Fruit fly (Drosophila melanogaster) whole organism, embryonic: ENCODE results near the gene EMC3.

Source experiments
- Atf-2 ChIP-seq: fragments of 200-800 bp; sonication (Bioruptor generic); optimal IDR thresholded peaks from 2 replicates; lab custom pipeline; 2016; ENCODE audit warnings: missing biosample characterization, missing genetic modification characterization
- Bdp1 ChIP-seq: fragments of 200-800 bp; sonication (Bioruptor generic); optimal IDR thresholded peaks from 3 replicates; lab custom pipeline; 2016; ENCODE audit warnings: missing biosample characterization, missing genetic modification characterization
- CG10321 ChIP-seq: fragments of 200-800 bp; sonication (Bioruptor generic); IDR thresholded peaks from 2 replicates; pipeline ENCODE4 v1.3.6; 2022; ENCODE audit warnings: missing biosample characterization, missing genetic modification characterization
- CG12236 ChIP-seq: fragments of 200-800 bp; sonication (Bioruptor generic); optimal IDR thresholded peaks from 2 replicates; lab custom pipeline; 2016; ENCODE audit warnings: missing biosample characterization, missing genetic modification characterization
- CG13287 ChIP-seq: fragments of 200-800 bp; sonication (Bioruptor generic); IDR thresholded peaks from 2 replicates; pipeline ENCODE4 v1.3.6; 2022; ENCODE audit warnings: missing biosample characterization, missing genetic modification characterization; ENCODE audit not compliant: partially characterized antibody
- CG13296 ChIP-seq: fragments of 200-800 bp; sonication (Bioruptor generic); optimal IDR thresholded peaks from 3 replicates; lab custom pipeline; 2018; ENCODE audit warnings: missing biosample characterization, mild to moderate bottlenecking, missing genetic modification characterization
- CG13894 ChIP-seq: fragments of 200-800 bp; sonication (Bioruptor generic); optimal IDR thresholded peaks from 3 replicates; lab custom pipeline; 2018; ENCODE audit warnings: missing biosample characterization, mild to moderate bottlenecking, missing genetic modification characterization, moderate library complexity
- CG14050 ChIP-seq: fragments of 200-800 bp; sonication (Bioruptor generic); IDR thresholded peaks from 3 replicates; pipeline ENCODE4 v1.3.6; 2022; ENCODE audit warnings: missing biosample characterization, missing genetic modification characterization
- CG14710 ChIP-seq: fragments of 200-800 bp; sonication (Bioruptor generic); optimal IDR thresholded peaks from 3 replicates; lab custom pipeline; 2019; ENCODE audit warnings: missing biosample characterization, mild to moderate bottlenecking, missing genetic modification characterization, moderate library complexity
- CG15011 ChIP-seq: fragments of 200-800 bp; sonication (Bioruptor generic); optimal IDR thresholded peaks from 3 replicates; lab custom pipeline; 2018; ENCODE audit warnings: missing biosample characterization, mild to moderate bottlenecking, missing genetic modification characterization
- CG17829 ChIP-seq: fragments of 200-800 bp; optimal IDR thresholded peaks from 2 replicates; lab custom pipeline; 2019; ENCODE audit warnings: missing biosample characterization, mild to moderate bottlenecking, missing genetic modification characterization, moderate library complexity
- CG18011 ChIP-seq: fragments of 200-800 bp; sonication (Bioruptor generic); optimal IDR thresholded peaks from 2 replicates; lab custom pipeline; 2017; ENCODE audit warnings: missing biosample characterization, missing genetic modification characterization, mild to moderate bottlenecking, moderate library complexity, missing genotype
- CG2202 ChIP-seq: fragments of 200-800 bp; sonication (Bioruptor generic); optimal IDR thresholded peaks from 2 replicates; lab custom pipeline; 2018; ENCODE audit warnings: missing biosample characterization, mild to moderate bottlenecking, missing genetic modification characterization
- CG2889 ChIP-seq: fragments of 200-800 bp; sonication (Bioruptor generic); IDR thresholded peaks from 3 replicates; pipeline ENCODE4 v1.3.6; 2022; ENCODE audit warnings: missing biosample characterization, missing genetic modification characterization
- CG31388 ChIP-seq: fragments of 200-800 bp; sonication (Bioruptor generic); optimal IDR thresholded peaks from 2 replicates; lab custom pipeline; 2016; ENCODE audit warnings: missing biosample characterization, missing genetic modification characterization
- CG33557 ChIP-seq: fragments of 200-800 bp; sonication (Bioruptor generic); optimal IDR thresholded peaks from 2 replicates; lab custom pipeline; 2019; ENCODE audit warnings: missing biosample characterization, mild to moderate bottlenecking, missing genetic modification characterization, moderate library complexity
- CG3407 ChIP-seq: fragments of 200-800 bp; sonication (Bioruptor generic); optimal IDR thresholded peaks from 2 replicates; lab custom pipeline; 2018; ENCODE audit warnings: missing biosample characterization, mild to moderate bottlenecking, missing genetic modification characterization
- CG34224 ChIP-seq: fragments of 200-800 bp; sonication (Bioruptor generic); IDR thresholded peaks from 3 replicates; pipeline ENCODE4 v1.3.6; 2022; ENCODE audit warnings: missing biosample characterization, missing genetic modification characterization; ENCODE audit not compliant: partially characterized antibody
- CG7372 ChIP-seq: fragments of 200-800 bp; sonication (Bioruptor generic); IDR thresholded peaks from 2 replicates; pipeline ENCODE4 v1.3.6; 2022; ENCODE audit warnings: missing biosample characterization, missing genetic modification characterization
- CG7786 ChIP-seq: fragments of 200-800 bp; sonication (Bioruptor generic); optimal IDR thresholded peaks from 2 replicates; lab custom pipeline; 2016; ENCODE audit warnings: missing biosample characterization, missing genetic modification characterization
- CG8281 ChIP-seq: fragments of 200-800 bp; sonication (Bioruptor generic); optimal IDR thresholded peaks from 2 replicates; lab custom pipeline; 2018; ENCODE audit warnings: missing biosample characterization, mild to moderate bottlenecking, missing genetic modification characterization, moderate library complexity
- CG8478 ChIP-seq: fragments of >200 bp; optimal IDR thresholded peaks from 2 replicates; lab custom pipeline; 2018
- CG9727 ChIP-seq: fragments of 200-800 bp; sonication (Bioruptor generic); optimal IDR thresholded peaks from 3 replicates; lab custom pipeline; 2017; ENCODE audit warnings: missing biosample characterization, mild to moderate bottlenecking, missing genetic modification characterization
- CHES-1-like ChIP-seq: fragments of 200-800 bp; sonication (Bioruptor generic); optimal IDR thresholded peaks from 2 replicates; lab custom pipeline; 2016; ENCODE audit warnings: missing biosample characterization, missing genetic modification characterization
- CTCF ChIP-seq: fragments of 200-800 bp; sonication (Bioruptor generic); optimal IDR thresholded peaks from 2 replicates; lab custom pipeline; 2017; ENCODE audit warnings: missing biosample characterization, mild to moderate bottlenecking, missing genetic modification characterization, moderate library complexity
- CkIIα-i1 ChIP-seq: fragments of 200-800 bp; sonication (Bioruptor generic); IDR thresholded peaks from 2 replicates; pipeline ENCODE4 v1.3.6; 2022; ENCODE audit warnings: missing biosample characterization, missing genetic modification characterization
- D19A ChIP-seq: fragments of 200-800 bp; optimal IDR thresholded peaks from 3 replicates; lab custom pipeline; 2019; ENCODE audit warnings: missing biosample characterization, mild to moderate bottlenecking, missing genetic modification characterization, moderate library complexity
- Deaf1 ChIP-seq: fragments of 200-800 bp; optimal IDR thresholded peaks from 3 replicates; lab custom pipeline; 2019; ENCODE audit warnings: missing biosample characterization, mild to moderate bottlenecking, missing genetic modification characterization, moderate library complexity
- Eip74EF ChIP-seq, 2 experiments: fragments of 200-800 bp in 1 of 2; fragments of >200 bp in 1 of 2; sonication (Bioruptor generic) in 1 of 2; optimal IDR thresholded peaks; 2 replicates each; lab custom pipeline; 2017 to 2019; ENCODE audit warnings: missing biosample characterization in 2 of 2, missing genetic modification characterization in 2 of 2, mild to moderate bottlenecking in 1 of 2, moderate library complexity in 1 of 2
- Elba2 ChIP-seq: fragments of 200-800 bp; sonication (Bioruptor generic); optimal IDR thresholded peaks from 3 replicates; lab custom pipeline; 2016; ENCODE audit warnings: missing biosample characterization, missing genetic modification characterization
- HHEX ChIP-seq: fragments of 200-800 bp; sonication (Bioruptor generic); optimal IDR thresholded peaks from 3 replicates; lab custom pipeline; 2017; ENCODE audit warnings: missing biosample characterization, mild to moderate bottlenecking, missing genetic modification characterization, missing genetic modification reagents
- Jarid2 ChIP-seq: fragments of 200-800 bp; sonication (Bioruptor generic); optimal IDR thresholded peaks from 3 replicates; lab custom pipeline; 2017; ENCODE audit warnings: mild to moderate bottlenecking, missing biosample characterization, missing genetic modification reagents, missing genetic modification characterization
- Lpt ChIP-seq: fragments of >200 bp; optimal IDR thresholded peaks from 2 replicates; lab custom pipeline; 2018; ENCODE audit warnings: missing biosample characterization, missing genetic modification characterization
- MESR4 ChIP-seq: fragments of 200-800 bp; sonication (Bioruptor generic); optimal IDR thresholded peaks from 2 replicates; lab custom pipeline; 2018; ENCODE audit warnings: missing biosample characterization, mild to moderate bottlenecking, missing genetic modification characterization, moderate library complexity
- NC2α ChIP-seq: fragments of 200-800 bp; sonication (Bioruptor generic); optimal IDR thresholded peaks from 2 replicates; lab custom pipeline; 2016; ENCODE audit warnings: missing biosample characterization, missing genetic modification characterization
- NK7.1 ChIP-seq: fragments of 200-800 bp; sonication (Bioruptor generic); optimal IDR thresholded peaks from 3 replicates; lab custom pipeline; 2016; ENCODE audit warnings: missing biosample characterization, missing genetic modification characterization
- aop ChIP-seq: fragments of 200-800 bp; sonication (Bioruptor generic); IDR thresholded peaks from 2 replicates; pipeline ENCODE4 v1.3.6; 2022; ENCODE audit warnings: missing biosample characterization, missing genetic modification characterization
- ap ChIP-seq: fragments of 200-800 bp; sonication (Bioruptor generic); IDR thresholded peaks from 2 replicates; pipeline ENCODE4 v1.3.6; 2022; ENCODE audit warnings: missing biosample characterization, missing genetic modification characterization
- ase ChIP-seq: fragments of 200-800 bp; sonication (Bioruptor generic); IDR thresholded peaks from 3 replicates; pipeline ENCODE4 v1.3.6; 2022; ENCODE audit warnings: missing biosample characterization, missing genetic modification characterization
- ash1 ChIP-seq: fragments of 200-800 bp; sonication (Bioruptor generic); optimal IDR thresholded peaks from 2 replicates; lab custom pipeline; 2018; ENCODE audit warnings: missing biosample characterization, mild to moderate bottlenecking, missing genetic modification characterization
- bcd ChIP-seq: fragments of 200-800 bp; sonication (Bioruptor generic); optimal IDR thresholded peaks from 2 replicates; lab custom pipeline; 2017; ENCODE audit warnings: missing biosample characterization, mild to moderate bottlenecking, missing genetic modification characterization
- cad ChIP-seq: fragments of >200 bp; optimal IDR thresholded peaks from 2 replicates; lab custom pipeline; 2017; ENCODE audit warnings: missing biosample characterization, missing genetic modification characterization
- crc ChIP-seq: fragments of 200-800 bp; sonication (Bioruptor generic); optimal IDR thresholded peaks from 2 replicates; lab custom pipeline; 2016; ENCODE audit warnings: missing biosample characterization, missing genetic modification characterization
- en ChIP-seq: fragments of 200-800 bp; sonication (Bioruptor generic); optimal IDR thresholded peaks from 2 replicates; lab custom pipeline; 2016; ENCODE audit warnings: missing biosample characterization, missing genetic modification characterization
- grau ChIP-seq: fragments of 200-800 bp; optimal IDR thresholded peaks from 3 replicates; lab custom pipeline; 2019; ENCODE audit warnings: missing biosample characterization, mild to moderate bottlenecking, missing genetic modification characterization, moderate library complexity
- hb ChIP-seq: fragments of 200-800 bp; sonication (Bioruptor generic); IDR thresholded peaks from 3 replicates; pipeline ENCODE4 v1.3.6; 2022; ENCODE audit warnings: missing biosample characterization, missing genetic modification characterization; ENCODE audit not compliant: partially characterized antibody
- her ChIP-seq: fragments of 200-800 bp; sonication (Bioruptor generic); optimal IDR thresholded peaks from 2 replicates; lab custom pipeline; 2016; ENCODE audit warnings: missing biosample characterization, missing genetic modification characterization
- mam ChIP-seq: fragments of 200-800 bp; sonication (Bioruptor generic); optimal IDR thresholded peaks from 3 replicates; lab custom pipeline; 2016; ENCODE audit warnings: missing biosample characterization, missing genetic modification characterization
- mirr ChIP-seq: fragments of 200-800 bp; sonication (Bioruptor generic); optimal IDR thresholded peaks from 3 replicates; lab custom pipeline; 2018; ENCODE audit warnings: missing biosample characterization, mild to moderate bottlenecking, missing genetic modification characterization
- peb ChIP-seq: fragments of 200-800 bp; sonication (Bioruptor generic); IDR thresholded peaks from 2 replicates; pipeline ENCODE4 v1.3.6; 2022; ENCODE audit warnings: missing biosample characterization, missing genetic modification characterization
- pnt ChIP-seq: fragments of 200-800 bp; sonication (Bioruptor generic); optimal IDR thresholded peaks from 3 replicates; lab custom pipeline; 2016; ENCODE audit warnings: missing biosample characterization, missing genetic modification characterization

The EMC3 gene

DNA sequence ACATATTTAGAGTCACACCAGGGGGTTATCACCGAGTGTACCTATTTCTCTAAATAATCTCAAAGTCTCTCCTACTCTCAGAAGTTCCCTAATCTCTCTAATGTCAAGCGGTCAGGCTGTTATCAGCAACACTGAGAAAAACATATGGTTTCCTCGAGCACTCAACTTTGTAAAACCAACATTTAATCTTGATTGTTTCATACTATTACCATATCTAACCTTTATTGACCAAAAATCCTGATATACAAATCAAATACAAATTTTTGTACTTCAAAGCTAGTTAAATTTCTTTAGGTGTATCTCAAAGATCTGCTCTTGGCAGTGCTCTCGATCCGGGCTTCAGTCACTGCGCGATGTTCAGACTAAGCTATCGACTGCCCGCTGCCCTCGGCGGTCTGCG, 28.9 kb downstream of the EMC3 start, which contains the start of gene CG6415 (continued):
- peak; percentile 47 for TF ChIP-seq NC2α
- TF ChIP-seq CG17829 (tag; lab: Kevin White, UChicago) = peak; percentile 80
- peak; percentile 71 for TF ChIP-seq CG7786 (GFP tag; lab: Kevin White, UChicago)
- TF ChIP-seq CG13296 (GFP tag; lab: Kevin White, UChicago) = peak; percentile 50
- TF ChIP-seq ap (GFP tag; lab: Robert Waterston, UW) = 0 out of 2 replicates have a peak, but pooled peaks have one; percentile 45
- TF ChIP-seq Eip74EF (GFP tag; optimal IDR thresholded peaks at IDR 0.05; lab: Kevin White, UChicago) = no peak
- peak; percentile 81 for TF ChIP-seq mam (GFP tag; lab: Kevin White, UChicago)
- peak; percentile 81 for TF ChIP-seq grau
- peak; percentile 11 for TF ChIP-seq CG18011 (GFP tag; lab: Kevin White, UChicago)
- TF ChIP-seq CG3407 (GFP tag; lab: Kevin White, UChicago) = peak; percentile 62
- no peak for TF ChIP-seq MESR4 (GFP tag; lab: Kevin White, UChicago)
- TF ChIP-seq CG9727 (GFP tag; lab: Kevin White, UChicago) = peak; percentile 78
- TF ChIP-seq CG14050 = peak; percentile 32; the same call in 1 of the 3 replicates
- TF ChIP-seq CG7372 (GFP tag; lab: Robert Waterston, UW) = peak; percentile 62
- no peak for TF ChIP-seq CG31388 (GFP tag; lab: Kevin White, UChicago)
- 0 out of 2 replicates have a peak, but pooled peaks have one; percentile 17 for TF ChIP-seq CG10321 (GFP tag; lab: Robert Waterston, UW)
- TF ChIP-seq Elba2 = no peak
- TF ChIP-seq CHES-1-like = peak; percentile 14
- TF ChIP-seq D19A = no peak
- TF ChIP-seq Deaf1 (tag; lab: Kevin White, UChicago) = no peak
- TF ChIP-seq CG15011 (GFP tag; lab: Kevin White, UChicago) = peak; percentile 46
- peak; percentile 76 for TF ChIP-seq her (GFP tag; lab: Kevin White, UChicago)
- TF ChIP-seq hb = no peak
- TF ChIP-seq ase (GFP tag; lab: Robert Waterston, UW) = peak; percentile 73; the same call in 2 of the 3 replicates
- peak; percentile 61 for TF ChIP-seq Atf-2
- TF ChIP-seq aop (GFP tag; lab: Robert Waterston, UW) = 0 out of 2 replicates have a peak, but pooled peaks have one; percentile 38
- peak; percentile 32 for TF ChIP-seq pnt (GFP tag; lab: Kevin White, UChicago)
- peak; percentile 43 for TF ChIP-seq CG13894 (tag; lab: Kevin White, UChicago)
- peak; percentile 37 for TF ChIP-seq en (GFP tag; lab: Kevin White, UChicago)
- no peak for TF ChIP-seq Lpt (GFP tag; lab: Kevin White, UChicago)
- peak; percentile 36 for TF ChIP-seq CG2202 (tag; lab: Kevin White, UChicago)
- peak; percentile 70 for TF ChIP-seq HHEX (GFP tag; lab: Kevin White, UChicago)
- peak; percentile 48 for TF ChIP-seq NK7.1 (GFP tag; lab: Kevin White, UChicago)
- peak; percentile 58 for TF ChIP-seq CG8281 (tag; lab: Kevin White, UChicago)
- TF ChIP-seq CG34224 = no peak
- peak; percentile 32 for TF ChIP-seq CG12236 (GFP tag; lab: Kevin White, UChicago)
- no peak for TF ChIP-seq CkIIα-i1 (GFP tag; lab: Robert Waterston, UW)
- peak; percentile 12 for TF ChIP-seq mirr (GFP tag; lab: Kevin White, UChicago)
- TF ChIP-seq bcd = peak; percentile 78
- peak; percentile 23 for TF ChIP-seq Jarid2
- no peak for TF ChIP-seq CG8478
- TF ChIP-seq CG2889 (GFP tag; lab: Robert Waterston, UW) = peak; percentile 50; the same call in 1 of the 3 replicates
- peak; percentile 25 for TF ChIP-seq Bdp1 (GFP tag; lab: Kevin White, UChicago)
- no peak for TF ChIP-seq ash1 (GFP tag; lab: Kevin White, UChicago)
- peak; percentile 69 for TF ChIP-seq CG33557
- TF ChIP-seq CG13287 (GFP tag; lab: Robert Waterston, UW) = no peak
- TF ChIP-seq cad = no peak
- TF ChIP-seq crc = peak; percentile 52
- TF ChIP-seq peb (GFP tag; lab: Robert Waterston, UW) = 0 out of 2 replicates have a peak, but pooled peaks have one; percentile 21
- TF ChIP-seq CTCF (GFP tag; lab: Kevin White, UChicago) = no peak
- TF ChIP-seq CG14710 (tag; lab: Kevin White, UChicago) = peak; percentile 70
